Fruit fly (Drosophila melanogaster): ENCODE measurements around the gene CG15387.

DNA sequence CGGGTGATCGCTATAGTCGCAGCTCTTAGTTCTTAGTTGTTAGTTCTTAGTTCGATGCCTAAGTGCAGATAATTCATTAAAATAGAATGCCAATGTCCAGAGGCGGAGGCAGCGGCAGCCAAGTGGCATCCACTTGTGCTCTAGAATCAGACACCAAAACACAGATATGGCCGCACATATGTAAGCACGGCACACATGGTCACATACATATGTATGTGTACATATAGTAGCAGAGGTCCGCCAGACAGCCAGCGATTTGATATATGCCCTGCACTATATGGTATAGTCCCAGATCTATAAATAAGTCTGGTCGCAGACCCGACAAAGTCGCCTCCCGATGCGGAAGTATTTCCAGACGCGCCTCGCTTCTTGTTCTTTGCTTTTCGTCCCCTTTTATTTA lies 45.4 kb downstream of the CG15387 start:
- TF ChIP-seq CG33213 (GFP tag; optimal IDR thresholded peaks at IDR 0.05) (no peak), CG32532 (GFP tag; IDR thresholded peaks at IDR 0.05) (no peak), vvl (GFP tag; IDR thresholded peaks at IDR 0.05) (no peak), CG2202 (tag; optimal IDR thresholded peaks at IDR 0.05) (no peak), jumu (GFP tag; optimal IDR thresholded peaks at IDR 0.05) (no peak), Hr51 (GFP tag; optimal IDR thresholded peaks at IDR 0.05) (no peak), Adf1 (GFP tag; IDR thresholded peaks at IDR 0.05) (no peak), hb (GFP tag; IDR thresholded peaks at IDR 0.05; ENCODE audit: partially characterized antibody) (no peak), CG31365 (tag; optimal IDR thresholded peaks at IDR 0.05) (no peak), CG6175 (GFP tag; IDR thresholded peaks at IDR 0.05) (no peak)

Data from whole organism, embryonic.